Worm (Caenorhabditis elegans): ENCODE results near the gene M6.4.

The M6.4 gene

ce11 chrX:601340-601757 lies 27.6 kb upstream of the M6.4 start (continued):
- peak in 1 of 3 experiments; percentile 12 for TF ChIP-seq dpl-1 (GFP tag; optimal IDR thresholded peaks at IDR 0.05)
- TF ChIP-seq skn-1 (tag; optimal IDR thresholded peaks at IDR 0.05) = peak; percentile 87
- TF ChIP-seq mep-1 (tag; optimal IDR thresholded peaks at IDR 0.05) = no peak
- TF ChIP-seq fkh-10 (GFP tag; optimal IDR thresholded peaks at IDR 0.05) = peak; percentile 58
- peak in 1 of 2 experiments; percentile 58 for TF ChIP-seq lin-35 (GFP tag; optimal IDR thresholded peaks at IDR 0.05)
- peak; percentile 90 for TF ChIP-seq lin-14 (GFP tag; optimal IDR thresholded peaks at IDR 0.05)
- TF ChIP-seq C16A3.4 (tag; optimal IDR thresholded peaks at IDR 0.05) = no peak
- no peak for TF ChIP-seq snpc-4 (tag; optimal IDR thresholded peaks at IDR 0.05)
- TF ChIP-seq ztf-11 (tag; optimal IDR thresholded peaks at IDR 0.05) = peak in 1 of 2 experiments; percentile 1
- TF ChIP-seq nhr-47 (tag; optimal IDR thresholded peaks at IDR 0.05) = peak; percentile 53

ce11 chrX:601860-602259 lies 27.1 kb upstream of the M6.4 start, which contains the start of gene F13C5.1:
TSS of gene F13C5.1 (plus strand) at chrX:602160.
- TF ChIP-seq efl-1 (optimal IDR thresholded peaks at IDR 0.05) (no peak), efl-1 (GFP tag; optimal IDR thresholded peaks at IDR 0.05 in 1 of 2) (no peak), mep-1 (tag; optimal IDR thresholded peaks at IDR 0.05) (peak; percentile 19)

- TF ChIP-seq nhr-77 (tag; optimal IDR thresholded peaks at IDR 0.05) = peak; percentile 1
- TF ChIP-seq fkh-4 (tag; optimal IDR thresholded peaks at IDR 0.05; ENCODE audit: borderline replicate concordance) = no peak
Observed at ce11 chrX:608392-608791, 20.6 kb upstream of the M6.4 start, which contains the start of gene F13C5.5. TSS of gene F13C5.5 (minus strand) at chrX:608492.

ce11 chrX:609553-609952 lies 19.4 kb upstream of the M6.4 start:
- TF ChIP-seq swsn-7 (tag; optimal IDR thresholded peaks at IDR 0.05) (no peak), nhr-84 (tag; optimal IDR thresholded peaks at IDR 0.05) (no peak), nhr-237 (tag; optimal IDR thresholded peaks at IDR 0.05) (no peak), zip-4 (GFP tag; optimal IDR thresholded peaks at IDR 0.05) (no peak), jun-1 (tag; optimal IDR thresholded peaks at IDR 0.05) (no peak), dpl-1 (GFP tag; optimal IDR thresholded peaks at IDR 0.05) (no peak), Y116A8C.19 (tag; optimal IDR thresholded peaks at IDR 0.05; ENCODE audit: borderline replicate concordance) (no peak)

ce11 chrX:612783-613182 lies 16.2 kb upstream of the M6.4 start:
- TF ChIP-seq snpc-4 (tag; optimal IDR thresholded peaks at IDR 0.05) = peak; percentile 58
- no peak for TF ChIP-seq sup-37 (GFP tag; optimal IDR thresholded peaks at IDR 0.05)

- TF ChIP-seq isw-1 (GFP tag; IDR thresholded peaks at IDR 0.05) = no peak
- no peak for TF ChIP-seq sox-4 (tag; optimal IDR thresholded peaks at IDR 0.05)
- TF ChIP-seq zip-4 (GFP tag; optimal IDR thresholded peaks at IDR 0.05) = no peak
- peak; percentile 20 for TF ChIP-seq lin-14 (GFP tag; optimal IDR thresholded peaks at IDR 0.05)
- no peak for TF ChIP-seq efl-3 (GFP tag; optimal IDR thresholded peaks at IDR 0.05)
- TF ChIP-seq hlh-4 (tag; optimal IDR thresholded peaks at IDR 0.05) = no peak
- TF ChIP-seq fkh-8 (tag; optimal IDR thresholded peaks at IDR 0.05) = no peak
- no peak for TF ChIP-seq ets-5 (GFP tag; IDR thresholded peaks at IDR 0.05)
- no peak for TF ChIP-seq hlh-17 (GFP tag; optimal IDR thresholded peaks at IDR 0.05; ENCODE audit: borderline replicate concordance)
- no peak for TF ChIP-seq unc-30 (tag; optimal IDR thresholded peaks at IDR 0.05)
- no peak for TF ChIP-seq nhr-12 (tag; optimal IDR thresholded peaks at IDR 0.05)
- TF ChIP-seq zag-1 (tag; optimal IDR thresholded peaks at IDR 0.05) = no peak
- TF ChIP-seq C04F5.9 (tag; optimal IDR thresholded peaks at IDR 0.05) = no peak
- no peak for TF ChIP-seq nhr-11 (tag; optimal IDR thresholded peaks at IDR 0.05)
- TF ChIP-seq tbx-2 (tag; optimal IDR thresholded peaks at IDR 0.05) = peak; percentile 47
- peak; percentile 55 for TF ChIP-seq nhr-77 (tag; optimal IDR thresholded peaks at IDR 0.05)
- TF ChIP-seq pag-3 (tag; optimal IDR thresholded peaks at IDR 0.05; ENCODE audit: borderline replicate concordance, insufficient read depth) = no peak
- no peak for TF ChIP-seq unc-62 (GFP tag; optimal IDR thresholded peaks at IDR 0.05)
- TF ChIP-seq swsn-7 (tag; optimal IDR thresholded peaks at IDR 0.05) = no peak
- no peak for TF ChIP-seq pqm-1 (tag; optimal IDR thresholded peaks at IDR 0.05)
- TF ChIP-seq ztf-11 (tag; optimal IDR thresholded peaks at IDR 0.05) = no peak
- TF ChIP-seq alr-1 (tag; optimal IDR thresholded peaks at IDR 0.05; ENCODE audit: borderline replicate concordance) = no peak
- TF ChIP-seq nhr-71 (tag; optimal IDR thresholded peaks at IDR 0.05) = no peak
- TF ChIP-seq nhr-237 (tag; optimal IDR thresholded peaks at IDR 0.05) = no peak
- TF ChIP-seq dsc-1 (tag; optimal IDR thresholded peaks at IDR 0.05) = no peak
- peak; percentile 2 for TF ChIP-seq nhr-20 (tag; optimal IDR thresholded peaks at IDR 0.05)
- no peak for TF ChIP-seq nhr-76 (tag; optimal IDR thresholded peaks at IDR 0.05)
- TF ChIP-seq snu-23 (GFP tag; optimal IDR thresholded peaks at IDR 0.05) = no peak
Observed at ce11 chrX:617730-618129, 11.3 kb upstream of the M6.4 start.
